Worm (Caenorhabditis elegans) whole organism, L1 larva: ENCODE data around the gene nhr-263.

Experiments
- elt-3 ChIP-seq, 6 experiments: fragments of 150-350 bp in 1 of 6; sonication (generic microtip); optimal IDR thresholded peaks; 2 replicates each; lab custom pipeline; 2017 to 2018; ENCODE audit warnings: missing biosample characterization in 6 of 6, missing genetic modification characterization in 6 of 6, inconsistent platforms in 1 of 6
- nhr-237 ChIP-seq: fragments of 150-350 bp; optimal IDR thresholded peaks from 2 replicates; lab custom pipeline; 2014; ENCODE audit warnings: missing biosample characterization, missing genetic modification characterization
- nhr-28 ChIP-seq: fragments of 150-350 bp; optimal IDR thresholded peaks from 2 replicates; lab custom pipeline; 2014; ENCODE audit warnings: missing biosample characterization, missing genetic modification characterization
- nhr-76 ChIP-seq: sonication (generic microtip); optimal IDR thresholded peaks from 2 replicates; lab custom pipeline; 2017; ENCODE audit warnings: missing biosample characterization, missing genetic modification characterization
- swsn-7 ChIP-seq: sonication (generic microtip); optimal IDR thresholded peaks from 2 replicates; lab custom pipeline; 2016; ENCODE audit warnings: missing genetic modification characterization, missing compliant biosample characterization

ce11 chrV:7364951-7365350 is 23.1 kb upstream of the nhr-263 start, which contains the start of gene exc-13:
- TF ChIP-seq nhr-237 (no peak), nhr-76 (tag; lab: Kevin White, UChicago) (no peak), elt-3 (tag; optimal IDR thresholded peaks at IDR 0.05; lab: Kevin White, UChicago) (no peak), nhr-28 (tag; lab: Kevin White, UChicago) (no peak), swsn-7 (no peak)
